Fruit fly (Drosophila melanogaster): ENCODE measurements around the gene Grip71.
A peak's percentile ranks its signal among the peaks of the same experiment; 100 is the strongest.

The Grip71 gene

DNA sequence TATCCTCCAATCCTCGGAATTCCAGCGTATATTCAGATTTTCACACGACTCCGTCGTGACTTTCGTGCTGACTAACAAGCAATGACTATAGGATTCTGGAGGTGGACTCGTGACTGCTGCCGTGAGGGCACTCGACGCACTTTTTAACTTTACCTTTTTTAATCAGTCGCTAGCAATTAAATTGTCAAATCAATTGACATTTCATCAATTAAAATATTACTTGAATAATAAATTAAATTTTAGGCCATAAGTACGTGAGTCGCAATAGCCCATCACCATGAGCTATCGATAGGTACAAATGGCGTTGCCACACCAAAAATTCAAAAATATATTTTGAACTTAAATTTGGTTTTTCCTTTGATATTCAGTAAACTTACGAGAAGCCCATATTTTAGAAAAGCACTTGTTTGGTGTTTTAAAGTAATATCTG is 3.0 kb upstream of the Grip71 start, which contains the start of gene Jwa (continued):
- TF ChIP-seq CG11398 (GFP tag; optimal IDR thresholded peaks at IDR 0.05): peak; percentile 79
- peak; percentile 95 for TF ChIP-seq Dbx (GFP tag; IDR thresholded peaks at IDR 0.05)
- TF ChIP-seq pb (GFP tag; optimal IDR thresholded peaks at IDR 0.05): peak; percentile 67
- TF ChIP-seq CG3163 (GFP tag; optimal IDR thresholded peaks at IDR 0.05): peak; percentile 78
- TF ChIP-seq CG4854 (GFP tag; optimal IDR thresholded peaks at IDR 0.05): peak; percentile 80
- TF ChIP-seq Pdp1 (GFP tag; optimal IDR thresholded peaks at IDR 0.05): peak; percentile 81 to 96
- TF ChIP-seq CG15269 (tag; optimal IDR thresholded peaks at IDR 0.05): peak; percentile 81
- TF ChIP-seq unpg (GFP tag; optimal IDR thresholded peaks at IDR 0.05): peak; percentile 97
- peak; percentile 92 for TF ChIP-seq maf-S (GFP tag; optimal IDR thresholded peaks at IDR 0.05)
- peak; percentile 98 for TF ChIP-seq HLH4C (GFP tag; IDR thresholded peaks at IDR 0.05; ENCODE audit: partially characterized antibody)
- TF ChIP-seq Stat92E (GFP tag; optimal IDR thresholded peaks at IDR 0.05): peak in 1 of 3 experiments; percentile 60
- TF ChIP-seq klu (GFP tag; IDR thresholded peaks at IDR 0.05): peak; percentile 85
- TF ChIP-seq HLHmδ (GFP tag; optimal IDR thresholded peaks at IDR 0.05): no peak
- peak; percentile 94 for TF ChIP-seq CG9817 (tag; optimal IDR thresholded peaks at IDR 0.05)
- no peak for TF ChIP-seq CG2199 (GFP tag; IDR thresholded peaks at IDR 0.05)
- peak; percentile 78 for TF ChIP-seq CG18764 (GFP tag; optimal IDR thresholded peaks at IDR 0.05)
- peak; percentile 97 for TF ChIP-seq Hmr (GFP tag; optimal IDR thresholded peaks at IDR 0.05)
- TF ChIP-seq Nf-YA (GFP tag; IDR thresholded peaks at IDR 0.05): peak; percentile 67
- peak; percentile 91 for TF ChIP-seq Oli (tag; optimal IDR thresholded peaks at IDR 0.05)
- TF ChIP-seq CG12104 (GFP tag; optimal IDR thresholded peaks at IDR 0.05): peak; percentile 73
- peak; percentile 90 for TF ChIP-seq CG17385 (GFP tag; optimal IDR thresholded peaks at IDR 0.05)
- no peak for TF ChIP-seq oc (tag; optimal IDR thresholded peaks at IDR 0.05)
- peak; percentile 81 for TF ChIP-seq rib (GFP tag; IDR thresholded peaks at IDR 0.05)
- peak; percentile 42 for TF ChIP-seq CG4707 (GFP tag; optimal IDR thresholded peaks at IDR 0.05)
- peak; percentile 84 for TF ChIP-seq CG12769 (tag; optimal IDR thresholded peaks at IDR 0.05)
- TF ChIP-seq scrt (GFP tag; optimal IDR thresholded peaks at IDR 0.05): peak; percentile 57
- peak; percentile 51; the same call in 1 of the 2 replicates for TF ChIP-seq Doc2 (GFP tag; IDR thresholded peaks at IDR 0.05)
- peak; percentile 63 for TF ChIP-seq CG7271 (tag; optimal IDR thresholded peaks at IDR 0.05)
- peak; percentile 90 for TF ChIP-seq CG11085 (GFP tag; IDR thresholded peaks at IDR 0.05)
- peak; percentile 98 for TF ChIP-seq Med (GFP tag)
- TF ChIP-seq CG4730 (GFP tag; IDR thresholded peaks at IDR 0.05): peak; percentile 77
- TF ChIP-seq H2.0 (GFP tag; IDR thresholded peaks at IDR 0.05): peak; percentile 92
- peak; percentile 87 for TF ChIP-seq MESR4 (GFP tag; optimal IDR thresholded peaks at IDR 0.05)
- TF ChIP-seq CG5180 (GFP tag; optimal IDR thresholded peaks at IDR 0.05): peak; percentile 43
- TF ChIP-seq ERR (GFP tag; optimal IDR thresholded peaks at IDR 0.05): peak; percentile 76
- TF ChIP-seq fru (optimal IDR thresholded peaks at IDR 0.05): no peak
- TF ChIP-seq CG4617 (GFP tag; optimal IDR thresholded peaks at IDR 0.05; ENCODE audit: borderline replicate concordance): peak; percentile 97
- peak; percentile 74 for TF ChIP-seq dan (GFP tag; IDR thresholded peaks at IDR 0.05)
- TF ChIP-seq p53 (GFP tag; optimal IDR thresholded peaks at IDR 0.05): peak; percentile 40
- TF ChIP-seq Dfd (GFP tag; optimal IDR thresholded peaks at IDR 0.05): no peak
- TF ChIP-seq bowl (GFP tag; IDR thresholded peaks at IDR 0.05): peak; percentile 90
- peak; percentile 93 for TF ChIP-seq pho (GFP tag; optimal IDR thresholded peaks at IDR 0.05)
- TF ChIP-seq sc (optimal IDR thresholded peaks at IDR 0.05): no peak
- TF ChIP-seq sc (GFP tag; optimal IDR thresholded peaks at IDR 0.05): peak; percentile 86
- TF ChIP-seq CG11560 (tag; IDR thresholded peaks at IDR 0.05): peak; percentile 71; the same call in 2 of the 3 replicates
- TF ChIP-seq row (GFP tag; IDR thresholded peaks at IDR 0.05): peak; percentile 99
- TF ChIP-seq CG15514 (GFP tag; optimal IDR thresholded peaks at IDR 0.05): peak; percentile 78
- peak; percentile 87 for TF ChIP-seq phol (tag; optimal IDR thresholded peaks at IDR 0.05)
- TF ChIP-seq inv (GFP tag; IDR thresholded peaks at IDR 0.05; ENCODE audit: partially characterized antibody): peak; percentile 100
- TF ChIP-seq lmd (GFP tag; IDR thresholded peaks at IDR 0.05): peak; percentile 91
